Fruit fly (Drosophila melanogaster) whole organism, embryonic: ENCODE results near the gene CG1824.

ENCODE experiments used
- Asciz ChIP-seq: fragments of 200-800 bp; sonication (Bioruptor generic); optimal IDR thresholded peaks from 2 replicates; lab custom pipeline; 2017; ENCODE audit warnings: missing biosample characterization, mild to moderate bottlenecking, missing genetic modification characterization, missing genetic modification reagents
- B-H1 ChIP-seq: fragments of 200-800 bp; sonication (Bioruptor generic); IDR thresholded peaks from 3 replicates; pipeline ENCODE4 v1.3.6; 2022; ENCODE audit warnings: missing biosample characterization, missing genetic modification characterization
- Blimp-1 ChIP-seq: fragments of 200-800 bp; sonication (Bioruptor generic); optimal IDR thresholded peaks from 3 replicates; lab custom pipeline; 2018; ENCODE audit warnings: missing biosample characterization, missing genetic modification characterization, mild to moderate bottlenecking, moderate library complexity, missing genetic modification reagents
- C15 ChIP-seq: fragments of 200-800 bp; sonication (Bioruptor generic); IDR thresholded peaks from 3 replicates; pipeline ENCODE4 v1.3.6; 2022; ENCODE audit warnings: missing biosample characterization, missing genetic modification characterization
- CG13287 ChIP-seq: fragments of 200-800 bp; sonication (Bioruptor generic); IDR thresholded peaks from 2 replicates; pipeline ENCODE4 v1.3.6; 2022; ENCODE audit warnings: missing biosample characterization, missing genetic modification characterization; ENCODE audit not compliant: partially characterized antibody
- CG13775 ChIP-seq: fragments of 200-800 bp; sonication (Bioruptor generic); optimal IDR thresholded peaks from 3 replicates; lab custom pipeline; 2017; ENCODE audit warnings: missing biosample characterization, mild to moderate bottlenecking, missing genetic modification characterization
- CG15696 ChIP-seq: fragments of 200-800 bp; sonication (Bioruptor generic); optimal IDR thresholded peaks from 2 replicates; lab custom pipeline; 2019; ENCODE audit warnings: missing biosample characterization, mild to moderate bottlenecking, missing genetic modification characterization, moderate library complexity
- CG1602 ChIP-seq: fragments of 200-800 bp; sonication (Bioruptor generic); optimal IDR thresholded peaks from 3 replicates; lab custom pipeline; 2016; ENCODE audit warnings: missing biosample characterization, missing genetic modification characterization
- CG17612 ChIP-seq: fragments of 200-800 bp; sonication (Bioruptor generic); IDR thresholded peaks from 2 replicates; pipeline ENCODE4 v1.3.6; 2022; ENCODE audit warnings: missing biosample characterization, missing genetic modification characterization
- CG18011 ChIP-seq: fragments of 200-800 bp; sonication (Bioruptor generic); optimal IDR thresholded peaks from 2 replicates; lab custom pipeline; 2017; ENCODE audit warnings: missing biosample characterization, missing genetic modification characterization, mild to moderate bottlenecking, moderate library complexity, missing genotype
- CG2678 ChIP-seq: fragments of 200-800 bp; sonication (Bioruptor generic); optimal IDR thresholded peaks from 3 replicates; lab custom pipeline; 2019; ENCODE audit warnings: missing biosample characterization, mild to moderate bottlenecking, missing genetic modification characterization, moderate library complexity
- CG31441 ChIP-seq: fragments of 200-800 bp; sonication (Bioruptor generic); IDR thresholded peaks from 2 replicates; pipeline ENCODE4 v1.3.6; 2022; ENCODE audit warnings: missing biosample characterization, missing genetic modification characterization
- CG3163 ChIP-seq: fragments of 200-800 bp; sonication (Bioruptor generic); optimal IDR thresholded peaks from 3 replicates; lab custom pipeline; 2016; ENCODE audit warnings: missing biosample characterization, missing genetic modification characterization
- CG32772 ChIP-seq: fragments of 200-800 bp; sonication (Bioruptor generic); IDR thresholded peaks from 2 replicates; pipeline ENCODE4 v1.3.6; 2022; ENCODE audit warnings: missing biosample characterization, missing genetic modification characterization
- CG3281 ChIP-seq: fragments of 200-800 bp; sonication (Bioruptor generic); optimal IDR thresholded peaks from 3 replicates; lab custom pipeline; 2017; ENCODE audit warnings: missing biosample characterization, mild to moderate bottlenecking, missing genetic modification characterization
- CG4328 ChIP-seq: fragments of 200-800 bp; sonication (Bioruptor generic); optimal IDR thresholded peaks from 3 replicates; lab custom pipeline; 2017; ENCODE audit warnings: missing biosample characterization, missing genetic modification reagents, missing genetic modification characterization
- CG8388 ChIP-seq: fragments of 200-800 bp; sonication (Bioruptor generic); optimal IDR thresholded peaks from 2 replicates; lab custom pipeline; 2019; ENCODE audit warnings: missing biosample characterization, mild to moderate bottlenecking, missing genetic modification characterization, moderate library complexity
- CG8478 ChIP-seq: fragments of >200 bp; optimal IDR thresholded peaks from 2 replicates; lab custom pipeline; 2018
- CG9437 ChIP-seq: fragments of 200-800 bp; sonication (Bioruptor generic); optimal IDR thresholded peaks from 2 replicates; lab custom pipeline; 2018; ENCODE audit warnings: missing biosample characterization, mild to moderate bottlenecking, missing genetic modification characterization
- CHES-1-like ChIP-seq: fragments of 200-800 bp; sonication (Bioruptor generic); optimal IDR thresholded peaks from 2 replicates; lab custom pipeline; 2016; ENCODE audit warnings: missing biosample characterization, missing genetic modification characterization
- Dip3 ChIP-seq: fragments of 200-800 bp; sonication (Bioruptor generic); optimal IDR thresholded peaks from 3 replicates; lab custom pipeline; 2016; ENCODE audit warnings: missing biosample characterization, missing genetic modification characterization
- Doc2 ChIP-seq: fragments of 200-800 bp; sonication (Bioruptor generic); IDR thresholded peaks from 2 replicates; pipeline ENCODE4 v1.3.6; 2022; ENCODE audit warnings: missing biosample characterization, missing genetic modification characterization
- Elba2 ChIP-seq: fragments of 200-800 bp; sonication (Bioruptor generic); optimal IDR thresholded peaks from 3 replicates; lab custom pipeline; 2016; ENCODE audit warnings: missing biosample characterization, missing genetic modification characterization
- Fer1 ChIP-seq: fragments of 200-800 bp; sonication (Bioruptor generic); optimal IDR thresholded peaks from 2 replicates; lab custom pipeline; 2017; ENCODE audit warnings: missing biosample characterization, mild to moderate bottlenecking, missing genetic modification characterization
- Hr39 ChIP-seq: fragments of >200 bp; optimal IDR thresholded peaks from 2 replicates; lab custom pipeline; 2017
- NC2α ChIP-seq: fragments of 200-800 bp; sonication (Bioruptor generic); optimal IDR thresholded peaks from 2 replicates; lab custom pipeline; 2016; ENCODE audit warnings: missing biosample characterization, missing genetic modification characterization
- Rx ChIP-seq: fragments of 200-800 bp; sonication (Bioruptor generic); IDR thresholded peaks from 2 replicates; pipeline ENCODE4 v1.3.6; 2022; ENCODE audit warnings: missing biosample characterization, missing genetic modification characterization
- Sox100B ChIP-seq: fragments of 200-800 bp; sonication (Bioruptor generic); optimal IDR thresholded peaks from 3 replicates; lab custom pipeline; 2018; ENCODE audit warnings: missing biosample characterization, mild to moderate bottlenecking, missing genetic modification characterization
- Sry-δ ChIP-seq: fragments of 200-800 bp; sonication (Bioruptor generic); optimal IDR thresholded peaks from 2 replicates; lab custom pipeline; 2016; ENCODE audit warnings: missing biosample characterization, missing genetic modification characterization
- abd-A ChIP-seq: fragments of 200-800 bp; sonication (Bioruptor generic); optimal IDR thresholded peaks from 3 replicates; lab custom pipeline; 2019; ENCODE audit warnings: missing biosample characterization, mild to moderate bottlenecking, missing genetic modification characterization, moderate library complexity
- bab2 ChIP-seq: fragments of 200-800 bp; sonication (Bioruptor generic); optimal IDR thresholded peaks from 2 replicates; lab custom pipeline; 2016; ENCODE audit warnings: missing biosample characterization, missing genetic modification characterization
- bowl ChIP-seq: fragments of 200-800 bp; sonication (Bioruptor generic); IDR thresholded peaks from 2 replicates; pipeline ENCODE4 v1.3.6; 2022; ENCODE audit warnings: missing biosample characterization, missing genetic modification characterization
- cato ChIP-seq: fragments of 200-800 bp; sonication (Bioruptor generic); optimal IDR thresholded peaks from 2 replicates; lab custom pipeline; 2016; ENCODE audit warnings: missing biosample characterization, missing genetic modification characterization, borderline replicate concordance
- chif ChIP-seq, 2 experiments: fragments of 200-800 bp; sonication (Bioruptor generic); optimal IDR thresholded peaks; 3 replicates each; lab custom pipeline; 2016; ENCODE audit warnings: missing biosample characterization in 2 of 2, missing genetic modification characterization in 2 of 2
- dan ChIP-seq: fragments of 200-800 bp; sonication (Bioruptor generic); IDR thresholded peaks from 2 replicates; pipeline ENCODE4 v1.3.6; 2022; ENCODE audit warnings: missing biosample characterization, missing genetic modification characterization
- emc ChIP-seq: fragments of 200-800 bp; sonication (Bioruptor generic); optimal IDR thresholded peaks from 2 replicates; lab custom pipeline; 2016; ENCODE audit warnings: missing biosample characterization, missing genetic modification characterization
- hb ChIP-seq: fragments of 200-800 bp; sonication (Bioruptor generic); IDR thresholded peaks from 3 replicates; pipeline ENCODE4 v1.3.6; 2022; ENCODE audit warnings: missing biosample characterization, missing genetic modification characterization; ENCODE audit not compliant: partially characterized antibody
- her ChIP-seq: fragments of 200-800 bp; sonication (Bioruptor generic); optimal IDR thresholded peaks from 2 replicates; lab custom pipeline; 2016; ENCODE audit warnings: missing biosample characterization, missing genetic modification characterization
- insv ChIP-seq, 2 experiments: fragments of 200-800 bp; sonication (Bioruptor generic); optimal IDR thresholded peaks; 3 replicates each; lab custom pipeline; 2016 to 2018; ENCODE audit warnings: missing biosample characterization in 2 of 2, missing genetic modification characterization in 2 of 2
- lov ChIP-seq, 2 experiments: fragments of 200-800 bp in 1 of 2; fragments of >200 bp in 1 of 2; sonication (Bioruptor generic) in 1 of 2; IDR thresholded peaks in 1 of 2; optimal IDR thresholded peaks in 1 of 2; 2 replicates in 1 of 2; 3 replicates in 1 of 2; pipeline versions ENCODE4 v1.3.6 to Lab custom; 2017 to 2022; ENCODE audit warnings: missing biosample characterization in 1 of 2, missing genetic modification characterization in 1 of 2
- mam ChIP-seq: fragments of 200-800 bp; sonication (Bioruptor generic); optimal IDR thresholded peaks from 3 replicates; lab custom pipeline; 2016; ENCODE audit warnings: missing biosample characterization, missing genetic modification characterization
- pfk ChIP-seq: fragments of 200-800 bp; sonication (Bioruptor generic); optimal IDR thresholded peaks from 2 replicates; lab custom pipeline; 2018; ENCODE audit warnings: missing biosample characterization, mild to moderate bottlenecking, missing genetic modification characterization, moderate library complexity
- pita ChIP-seq: fragments of 200-800 bp; sonication (Bioruptor generic); optimal IDR thresholded peaks from 2 replicates; lab custom pipeline; 2017; ENCODE audit warnings: missing biosample characterization, mild to moderate bottlenecking, missing genetic modification characterization
- salm ChIP-seq: fragments of 200-800 bp; sonication (Bioruptor generic); optimal IDR thresholded peaks from 2 replicates; lab custom pipeline; 2018; ENCODE audit warnings: missing biosample characterization, mild to moderate bottlenecking, missing genetic modification characterization
- sc ChIP-seq, 3 experiments: fragments of >200 bp in 2 of 3; fragments of 200-800 bp in 1 of 3; sonication (Bioruptor generic) in 1 of 3; optimal IDR thresholded peaks; 2 replicates in 2 of 3; 3 replicates in 1 of 3; lab custom pipeline; 2017; ENCODE audit warnings: mild to moderate bottlenecking in 1 of 3, missing biosample characterization in 1 of 3, missing genetic modification characterization in 1 of 3, missing genetic modification reagents in 1 of 3
- sna ChIP-seq: fragments of 200-800 bp; sonication (Bioruptor generic); IDR thresholded peaks from 2 replicates; pipeline ENCODE4 v1.3.6; 2022; ENCODE audit warnings: missing biosample characterization, missing genetic modification characterization; ENCODE audit not compliant: partially characterized antibody
- toy ChIP-seq: fragments of 200-800 bp; sonication (Bioruptor generic); IDR thresholded peaks from 2 replicates; pipeline ENCODE4 v1.3.6; 2022; ENCODE audit warnings: missing biosample characterization, missing genetic modification characterization
- tup ChIP-seq: fragments of 200-800 bp; sonication (Bioruptor generic); optimal IDR thresholded peaks from 2 replicates; lab custom pipeline; 2016; ENCODE audit warnings: missing biosample characterization, mild to moderate bottlenecking, missing genetic modification characterization, moderate library complexity
- unpg ChIP-seq: fragments of 200-800 bp; sonication (Bioruptor generic); optimal IDR thresholded peaks from 3 replicates; lab custom pipeline; 2018; ENCODE audit warnings: missing biosample characterization, mild to moderate bottlenecking, missing genetic modification characterization, moderate library complexity

The CG1824 gene

DNA sequence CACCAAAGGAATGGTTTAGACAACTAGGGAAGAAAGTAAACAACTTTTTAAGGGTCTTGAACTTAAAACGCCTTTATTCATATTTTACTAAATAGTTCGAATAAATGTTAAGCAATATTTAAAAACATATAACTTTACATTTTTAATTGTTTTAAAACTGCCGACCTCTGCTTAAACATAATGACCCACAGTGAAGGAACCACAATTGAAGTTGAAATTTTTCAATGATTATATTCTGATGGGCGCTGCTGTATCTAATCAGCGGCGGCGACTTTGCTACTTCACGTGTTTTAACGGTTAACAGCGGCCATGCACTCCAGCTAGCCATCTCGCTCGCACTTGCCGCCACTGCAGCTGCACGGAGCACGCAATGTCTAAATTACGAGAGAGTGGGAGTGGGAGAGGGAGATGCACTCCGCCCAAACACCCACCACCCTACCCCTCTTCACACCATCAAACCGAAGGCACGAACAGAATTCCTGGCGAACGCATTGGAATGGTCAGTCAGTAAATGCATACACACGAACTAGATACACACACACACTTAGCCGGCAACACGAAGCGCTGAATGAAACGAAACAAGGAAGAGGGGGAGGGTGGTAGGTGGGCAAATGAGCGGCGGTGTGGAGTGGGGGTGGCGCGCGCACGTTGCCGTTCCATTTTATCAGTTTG lies 16.6 kb downstream of the CG1824 start (continued):
- TF ChIP-seq CG31441 (peak; percentile 67), insv (GFP tag; optimal IDR thresholded peaks at IDR 0.05; lab: Kevin White, UChicago) (no peak), Elba2 (GFP tag; lab: Kevin White, UChicago) (no peak), CG15696 (tag; lab: Kevin White, UChicago) (no peak), mam (GFP tag; lab: Kevin White, UChicago) (peak; percentile 11), CG1602 (GFP tag; lab: Kevin White, UChicago) (peak; percentile 39), Sox100B (GFP tag; lab: Kevin White, UChicago) (peak; percentile 53), CG2678 (tag; lab: Kevin White, UChicago) (peak; percentile 86), CG3163 (no peak), Dip3 (GFP tag; lab: Kevin White, UChicago) (no peak), abd-A (no peak), Hr39 (lab: Kevin White, UChicago) (no peak), cato (GFP tag; lab: Kevin White, UChicago) (no peak), salm (tag; lab: Kevin White, UChicago) (peak; percentile 28), CG17612 (GFP tag; lab: Robert Waterston, UW) (no peak), C15 (GFP tag; lab: Robert Waterston, UW) (0 out of 3 replicates have a peak, but pooled peaks have one; percentile 13), hb (GFP tag; lab: Robert Waterston, UW) (no peak), CG8388 (GFP tag; lab: Kevin White, UChicago) (peak; percentile 61), CG13775 (GFP tag; lab: Kevin White, UChicago) (peak; percentile 40), Sry-δ (no peak), toy (GFP tag; lab: Robert Waterston, UW) (no peak), B-H1 (GFP tag; lab: Robert Waterston, UW) (peak; percentile 23; the same call in 1 of the 3 replicates), Asciz (GFP tag; lab: Kevin White, UChicago) (peak; percentile 61), unpg (peak; percentile 73), dan (GFP tag; lab: Robert Waterston, UW) (no peak), CG32772 (GFP tag; lab: Robert Waterston, UW) (peak; percentile 42; the same call in 1 of the 2 replicates), tup (GFP tag; lab: Kevin White, UChicago) (peak; percentile 1), bab2 (GFP tag; lab: Kevin White, UChicago) (peak; percentile 25), bowl (GFP tag; lab: Robert Waterston, UW) (no peak), lov (optimal IDR thresholded peaks at IDR 0.05; lab: Kevin White, UChicago) (no peak), lov (GFP tag; IDR thresholded peaks at IDR 0.05; lab: Robert Waterston, UW) (no peak), sc (optimal IDR thresholded peaks at IDR 0.05; lab: Kevin White, UChicago) (no peak), sc (GFP tag; optimal IDR thresholded peaks at IDR 0.05; lab: Kevin White, UChicago) (peak; percentile 64), her (no peak), CG18011 (GFP tag; lab: Kevin White, UChicago) (no peak), chif (GFP tag; optimal IDR thresholded peaks at IDR 0.05; lab: Kevin White, UChicago) (peak; percentile 19 to 30), Fer1 (GFP tag; lab: Kevin White, UChicago) (peak; percentile 64), NC2α (GFP tag; lab: Kevin White, UChicago) (no peak), CG8478 (lab: Kevin White, UChicago) (peak; percentile 83), pita (GFP tag; lab: Kevin White, UChicago) (no peak), emc (GFP tag; lab: Kevin White, UChicago) (no peak), pfk (GFP tag; lab: Kevin White, UChicago) (peak; percentile 81), CG3281 (peak; percentile 67), Rx (peak; percentile 16; the same call in 1 of the 2 replicates), CG9437 (GFP tag; lab: Kevin White, UChicago) (peak; percentile 47), CG13287 (GFP tag; lab: Robert Waterston, UW) (no peak), CG4328 (GFP tag; lab: Kevin White, UChicago) (no peak), sna (no peak), Blimp-1 (GFP tag; lab: Kevin White, UChicago) (peak; percentile 68), Doc2 (GFP tag; lab: Robert Waterston, UW) (no peak), CHES-1-like (no peak)
